Worm (Caenorhabditis elegans) whole organism, L3 larva: ENCODE results near the gene arx-6.

ENCODE experiments used
- ama-1 ChIP-seq: fragments of 150-350 bp; optimal IDR thresholded peaks from 2 replicates; lab custom pipeline; 2018
- nfya-1 ChIP-seq: sonication (generic microtip); optimal IDR thresholded peaks from 2 replicates; lab custom pipeline; 2017; ENCODE audit warnings: missing genetic modification characterization, mild to moderate bottlenecking, missing compliant biosample characterization, antibody characterized with exemption, moderate library complexity; ENCODE audit not compliant: insufficient read depth
- tbx-2 ChIP-seq: sonication (generic microtip); optimal IDR thresholded peaks from 2 replicates; lab custom pipeline; 2016; ENCODE audit warnings: mild to moderate bottlenecking, missing genetic modification characterization, missing compliant biosample characterization
- unc-62 ChIP-seq: fragments of 150-350 bp; sonication (generic microtip); optimal IDR thresholded peaks from 4 replicates; lab custom pipeline; 2014; ENCODE audit warnings: missing biosample characterization, missing genetic modification reagents, missing genetic modification characterization

ce11 chrIII:4842173-4842572 lies 36.3 kb upstream of the arx-6 start, which contains the start of gene clec-156:
- TF ChIP-seq tbx-2 (tag; lab: Kevin White, UChicago) (no peak), nfya-1 (tag; lab: Kevin White, UChicago) (no peak), unc-62 (GFP tag; lab: Kevin White, UChicago) (no peak), ama-1 (lab: Kevin White, UChicago) (no peak)
